Worm (Caenorhabditis elegans) whole organism, mixed stage, embryonic: ENCODE measurements around the gene ani-1.

Source experiments
- M03D4.4 ChIP-seq: sonication (generic microtip); optimal IDR thresholded peaks from 2 replicates; lab custom pipeline; 2017; ENCODE audit warnings: mild to moderate bottlenecking, missing genetic modification characterization, missing compliant biosample characterization
- bed-3 ChIP-seq: fragments of 200-800 bp; sonication (Bioruptor generic); optimal IDR thresholded peaks from 3 replicates; lab custom pipeline; 2018; ENCODE audit warnings: mild to moderate bottlenecking, missing genetic modification characterization, moderate library complexity, missing compliant biosample characterization
- blmp-1 ChIP-seq: fragments of 150-350 bp; optimal IDR thresholded peaks from 2 replicates; lab custom pipeline; 2014; ENCODE audit warnings: missing biosample characterization, missing genetic modification characterization
- ceh-39 ChIP-seq: fragments of 150-350 bp; optimal IDR thresholded peaks from 2 replicates; lab custom pipeline; 2014; ENCODE audit warnings: missing biosample characterization, missing genetic modification characterization
- ceh-43 ChIP-seq: fragments of 200-800 bp; sonication (Bioruptor generic); optimal IDR thresholded peaks from 2 replicates; lab custom pipeline; 2018; ENCODE audit warnings: mild to moderate bottlenecking, missing genetic modification characterization, moderate library complexity, missing compliant biosample characterization
- ceh-83 ChIP-seq: fragments of 200-800 bp; sonication (Bioruptor generic); optimal IDR thresholded peaks from 2 replicates; lab custom pipeline; 2018; ENCODE audit warnings: mild to moderate bottlenecking, missing genetic modification characterization, missing compliant biosample characterization
- ces-1 ChIP-seq: fragments of 150-350 bp; optimal IDR thresholded peaks from 2 replicates; lab custom pipeline; 2014; ENCODE audit warnings: missing biosample characterization, missing genetic modification reagents, missing genetic modification characterization
- cnd-1 ChIP-seq: fragments of 200-800 bp; sonication (Bioruptor generic); optimal IDR thresholded peaks from 2 replicates; lab custom pipeline; 2018; ENCODE audit warnings: mild to moderate bottlenecking, missing genetic modification characterization, missing compliant biosample characterization
- drap-1 ChIP-seq: fragments of 200-800 bp; sonication (Bioruptor generic); optimal IDR thresholded peaks from 3 replicates; lab custom pipeline; 2018; ENCODE audit warnings: mild to moderate bottlenecking, missing genetic modification characterization, missing compliant biosample characterization
- elt-3 ChIP-seq: fragments of 150-350 bp; optimal IDR thresholded peaks from 2 replicates; lab custom pipeline; 2014; ENCODE audit warnings: missing biosample characterization, missing genetic modification characterization
- flh-1 ChIP-seq: fragments of 200-800 bp; sonication (Bioruptor generic); optimal IDR thresholded peaks from 2 replicates; lab custom pipeline; 2018; ENCODE audit warnings: mild to moderate bottlenecking, missing genetic modification characterization, moderate library complexity, missing compliant biosample characterization
- ham-2 ChIP-seq: fragments of 200-800 bp; sonication (Bioruptor generic); optimal IDR thresholded peaks from 2 replicates; lab custom pipeline; 2018; ENCODE audit warnings: mild to moderate bottlenecking, missing genetic modification characterization, missing compliant biosample characterization
- hlh-1 ChIP-seq: fragments of 150-350 bp; optimal IDR thresholded peaks from 2 replicates; lab custom pipeline; 2014; ENCODE audit warnings: missing biosample characterization, missing genetic modification reagents, missing genetic modification characterization
- lin-13 ChIP-seq: fragments of 150-350 bp; optimal IDR thresholded peaks from 2 replicates; lab custom pipeline; 2014; ENCODE audit warnings: missing biosample characterization, missing genetic modification characterization
- lin-32 ChIP-seq: fragments of 200-800 bp; sonication (Bioruptor generic); optimal IDR thresholded peaks from 2 replicates; lab custom pipeline; 2018; ENCODE audit warnings: mild to moderate bottlenecking, missing genetic modification characterization, missing compliant biosample characterization
- lsy-2 ChIP-seq: fragments of 150-350 bp; optimal IDR thresholded peaks from 2 replicates; lab custom pipeline; 2014; ENCODE audit warnings: missing biosample characterization, missing genetic modification characterization
- mep-1 ChIP-seq: fragments of 150-350 bp; optimal IDR thresholded peaks from 2 replicates; lab custom pipeline; 2017; ENCODE audit warnings: missing biosample characterization, missing genetic modification reagents, missing genetic modification characterization, inconsistent platforms
- mls-2 ChIP-seq: sonication (generic microtip); optimal IDR thresholded peaks from 2 replicates; lab custom pipeline; 2016; ENCODE audit warnings: mild to moderate bottlenecking, missing genetic modification characterization, moderate library complexity, missing compliant biosample characterization
- nhr-12 ChIP-seq: fragments of 150-350 bp; optimal IDR thresholded peaks from 2 replicates; lab custom pipeline; 2014; ENCODE audit warnings: missing biosample characterization, missing genetic modification characterization
- nhr-2 ChIP-seq: fragments of 150-350 bp; optimal IDR thresholded peaks from 2 replicates; lab custom pipeline; 2014; ENCODE audit warnings: missing biosample characterization, missing genetic modification characterization
- nhr-237 ChIP-seq: fragments of 150-350 bp; optimal IDR thresholded peaks from 2 replicates; lab custom pipeline; 2014; ENCODE audit warnings: missing biosample characterization, missing genetic modification characterization
- nhr-28 ChIP-seq: fragments of 150-350 bp; optimal IDR thresholded peaks from 2 replicates; lab custom pipeline; 2014; ENCODE audit warnings: missing biosample characterization, missing genetic modification characterization
- nhr-76 ChIP-seq: sonication (generic microtip); optimal IDR thresholded peaks from 2 replicates; lab custom pipeline; 2017; ENCODE audit warnings: missing biosample characterization, missing genetic modification characterization
- pha-4 ChIP-seq: fragments of 150-350 bp; optimal IDR thresholded peaks from 2 replicates; lab custom pipeline; 2018; ENCODE audit warnings: missing biosample characterization, missing genetic modification reagents, missing genetic modification characterization
- sem-2 ChIP-seq: fragments of 200-800 bp; sonication (Bioruptor generic); optimal IDR thresholded peaks from 2 replicates; lab custom pipeline; 2018; ENCODE audit warnings: mild to moderate bottlenecking, missing genetic modification characterization, missing compliant biosample characterization
- snpc-4 ChIP-seq: fragments of 150-350 bp; optimal IDR thresholded peaks from 2 replicates; lab custom pipeline; 2014; ENCODE audit warnings: missing biosample characterization, missing genetic modification characterization
- sptf-1 ChIP-seq: sonication (generic microtip); optimal IDR thresholded peaks from 2 replicates; lab custom pipeline; 2017; ENCODE audit warnings: mild to moderate bottlenecking, missing genetic modification characterization, moderate library complexity, missing compliant biosample characterization
- tbx-8 ChIP-seq: fragments of 200-800 bp; sonication (Bioruptor generic); optimal IDR thresholded peaks from 2 replicates; lab custom pipeline; 2018; ENCODE audit warnings: mild to moderate bottlenecking, missing genetic modification characterization, moderate library complexity, missing compliant biosample characterization
- unc-120 ChIP-seq: sonication (generic microtip); optimal IDR thresholded peaks from 2 replicates; lab custom pipeline; 2017; ENCODE audit warnings: missing genetic modification characterization, missing compliant biosample characterization; ENCODE audit not compliant: poor library complexity, severe bottlenecking
- unc-39 ChIP-seq: fragments of 150-350 bp; optimal IDR thresholded peaks from 2 replicates; lab custom pipeline; 2014; ENCODE audit warnings: missing biosample characterization, missing genetic modification characterization
- unc-62 ChIP-seq: fragments of 150-350 bp; optimal IDR thresholded peaks from 2 replicates; lab custom pipeline; 2014; ENCODE audit warnings: missing biosample characterization, missing genetic modification reagents, missing genetic modification characterization
- zip-8 ChIP-seq: fragments of 150-350 bp; optimal IDR thresholded peaks from 2 replicates; lab custom pipeline; 2014; ENCODE audit warnings: missing biosample characterization, missing genetic modification characterization
- ztf-11 ChIP-seq: fragments of 150-350 bp; optimal IDR thresholded peaks from 2 replicates; lab custom pipeline; 2014; ENCODE audit warnings: missing biosample characterization, missing genetic modification characterization

The ani-1 gene

DNA sequence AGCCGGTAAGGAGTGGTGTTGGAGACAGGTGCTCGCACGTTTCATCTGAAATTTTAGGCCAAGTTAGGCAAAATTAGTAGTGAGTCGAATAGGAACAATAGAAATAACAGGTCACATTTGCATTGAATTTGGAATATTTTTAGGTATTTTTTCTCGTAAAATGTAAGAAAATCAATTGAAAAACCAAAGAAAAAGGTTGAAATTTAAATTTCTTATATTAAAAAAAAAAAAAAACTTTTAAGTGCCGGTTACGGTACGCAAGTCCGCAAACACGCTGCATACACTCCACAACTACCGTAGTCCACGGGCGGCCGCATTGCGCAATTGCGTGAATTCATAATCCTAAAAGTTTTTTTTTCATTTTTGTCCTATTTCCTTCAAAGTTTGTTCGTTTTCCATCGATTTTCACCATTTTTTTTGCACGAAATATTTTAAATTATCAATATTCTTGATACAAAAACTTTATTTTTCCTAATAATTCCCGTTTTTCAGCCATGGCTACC lies 42.5 kb upstream of the ani-1 start, which contains the start of the genes Y111B2A.1 and Y111B2A.2:
TSS of gene Y111B2A.1 (minus strand) at position 51 of the 503 bp plus-strand sequence.
TSS of gene Y111B2A.2 (plus strand) at position 493 of the 503 bp plus-strand sequence.
- TF ChIP-seq M03D4.4 (tag; lab: Kevin White, UChicago): no peak
- TF ChIP-seq tbx-8 (GFP tag; lab: Kevin White, UChicago): no peak
- TF ChIP-seq ceh-43 (GFP tag; lab: Kevin White, UChicago): no peak
- peak; percentile 49 for TF ChIP-seq lsy-2 (tag; lab: Kevin White, UChicago)
- no peak for TF ChIP-seq unc-62 (GFP tag; lab: Kevin White, UChicago)

DNA sequence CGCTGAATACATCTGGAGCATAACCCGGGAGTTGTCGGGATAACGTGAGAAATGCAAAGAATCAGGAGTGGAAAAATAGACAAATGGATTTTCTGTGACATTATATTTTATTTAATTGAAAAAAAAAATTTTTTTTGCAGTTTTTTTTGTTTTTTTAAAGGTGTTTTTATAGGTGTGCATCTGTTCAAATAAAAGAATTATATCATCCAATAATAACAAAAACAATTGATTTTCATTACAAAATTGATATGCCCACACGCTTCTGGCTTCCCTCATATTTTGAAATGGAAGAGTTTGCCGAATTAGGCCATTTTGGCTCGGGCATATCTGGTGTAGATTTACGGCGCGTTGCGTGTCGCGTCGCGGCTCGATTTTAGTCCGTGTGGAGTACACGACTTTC lies 38.8 kb upstream of the ani-1 start, which contains the start of gene Y49E10.25:
TSS of gene Y49E10.25 (minus strand) at position 101 of the 400 bp plus-strand sequence.
- TF ChIP-seq ceh-83 (GFP tag; lab: Kevin White, UChicago) (no peak), ztf-11 (tag; lab: Kevin White, UChicago) (no peak), lsy-2 (tag; lab: Kevin White, UChicago) (no peak), unc-62 (GFP tag; lab: Kevin White, UChicago) (no peak), M03D4.4 (tag; lab: Kevin White, UChicago) (no peak), elt-3 (no peak), mls-2 (no peak), hlh-1 (tag; lab: Kevin White, UChicago) (no peak), mep-1 (no peak), blmp-1 (tag; lab: Kevin White, UChicago) (no peak), zip-8 (tag; lab: Kevin White, UChicago) (no peak), cnd-1 (tag; lab: Kevin White, UChicago) (no peak), ceh-39 (tag; lab: Kevin White, UChicago) (no peak), lin-13 (no peak), flh-1 (GFP tag; lab: Kevin White, UChicago) (no peak), nhr-76 (tag; lab: Kevin White, UChicago) (no peak), nhr-2 (no peak), sptf-1 (tag; lab: Kevin White, UChicago) (no peak)

DNA sequence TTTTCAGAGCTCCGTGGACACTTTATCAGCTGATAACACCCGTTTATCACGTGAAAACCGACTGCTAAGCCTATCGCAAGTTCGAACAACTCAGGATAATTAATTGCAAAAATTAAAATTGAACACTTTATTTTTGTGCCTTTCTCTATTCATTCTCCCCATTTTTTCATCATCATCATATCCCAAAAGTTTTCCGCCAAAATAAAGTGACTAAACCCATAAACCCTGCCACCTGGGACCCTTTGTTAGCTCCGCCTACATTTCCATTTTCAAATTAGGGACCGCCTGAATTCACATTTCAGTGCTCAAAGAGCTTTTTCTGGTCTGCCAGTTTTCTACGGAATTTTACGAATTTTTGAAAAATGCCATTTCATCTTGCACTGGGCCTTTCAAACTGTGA lies 31.3 kb upstream of the ani-1 start, which contains the start of gene arrd-16:
TSS of gene arrd-16 (plus strand) at position 301 of the 400 bp plus-strand sequence.
- TF ChIP-seq nhr-12 (tag; lab: Kevin White, UChicago) (no peak), unc-62 (GFP tag; lab: Kevin White, UChicago) (no peak), elt-3 (no peak), unc-120 (tag; lab: Kevin White, UChicago) (no peak), unc-39 (no peak), ham-2 (no peak), snpc-4 (no peak), zip-8 (tag; lab: Kevin White, UChicago) (no peak), cnd-1 (tag; lab: Kevin White, UChicago) (no peak), nhr-76 (tag; lab: Kevin White, UChicago) (no peak), M03D4.4 (tag; lab: Kevin White, UChicago) (no peak), lin-13 (no peak), sem-2 (GFP tag; lab: Kevin White, UChicago) (no peak), pha-4 (tag; lab: Kevin White, UChicago) (no peak), mep-1 (no peak), ceh-39 (tag; lab: Kevin White, UChicago) (no peak)

DNA sequence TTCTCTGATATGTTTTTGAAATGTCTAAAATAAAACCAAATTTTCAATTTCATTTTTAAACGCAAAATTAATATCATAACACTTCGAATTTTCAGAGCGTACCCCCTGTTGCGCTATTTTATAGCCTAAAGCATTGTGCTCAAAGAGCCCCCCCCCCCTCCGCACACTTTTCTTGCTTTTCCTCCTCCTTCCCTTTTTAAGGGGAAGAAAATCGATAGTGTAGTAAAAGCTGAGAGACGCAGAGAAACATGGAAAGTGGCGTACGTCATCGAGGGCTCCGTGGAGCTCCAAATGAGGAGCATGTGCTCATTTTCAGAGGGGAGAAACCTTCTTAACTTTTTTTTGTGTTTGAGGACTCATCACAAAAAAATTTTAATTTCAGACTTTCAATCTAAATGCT lies 19.3 kb upstream of the ani-1 start, which contains the start of gene cccp-1:
TSS of gene cccp-1 (plus strand) at position 377 of the 400 bp plus-strand sequence.
- TF ChIP-seq ces-1 (GFP tag; lab: Kevin White, UChicago): peak; percentile 58
- no peak for TF ChIP-seq lin-32 (GFP tag; lab: Kevin White, UChicago)

DNA sequence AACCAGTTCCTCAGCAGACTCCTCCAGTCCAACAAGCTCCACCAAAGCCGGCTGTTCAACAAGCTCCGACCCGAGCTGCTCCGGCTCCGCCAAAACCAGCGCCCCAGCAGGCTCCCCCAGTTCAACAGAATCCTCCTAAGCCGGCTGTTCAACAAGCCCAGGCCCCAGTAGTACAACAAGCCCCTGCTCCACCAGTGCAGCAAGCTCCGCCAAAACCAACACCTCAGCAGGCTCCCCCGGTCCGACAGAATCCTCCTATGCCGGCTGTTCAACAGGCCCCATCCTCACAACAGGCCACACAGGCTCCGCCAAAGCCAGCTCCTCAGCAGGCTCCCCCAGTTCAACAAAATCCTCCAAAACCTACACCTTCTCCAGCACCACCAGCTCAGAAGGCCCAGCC lies 17.4 kb upstream of the ani-1 start:
- TF ChIP-seq unc-62 (GFP tag; lab: Kevin White, UChicago): no peak
- TF ChIP-seq mls-2: no peak
- no peak for TF ChIP-seq drap-1 (GFP tag; lab: Kevin White, UChicago)
- TF ChIP-seq bed-3 (GFP tag; lab: Kevin White, UChicago): no peak
- no peak for TF ChIP-seq nhr-237 (tag; lab: Kevin White, UChicago)
- TF ChIP-seq elt-3: no peak
- no peak for TF ChIP-seq ceh-39 (tag; lab: Kevin White, UChicago)
- TF ChIP-seq lin-13: no peak
- TF ChIP-seq lin-32 (GFP tag; lab: Kevin White, UChicago): no peak
- no peak for TF ChIP-seq unc-120 (tag; lab: Kevin White, UChicago)
- TF ChIP-seq ztf-11 (tag; lab: Kevin White, UChicago): no peak
- no peak for TF ChIP-seq nhr-28
- TF ChIP-seq tbx-8 (GFP tag; lab: Kevin White, UChicago): no peak
